Worm (Caenorhabditis elegans): ENCODE results near the gene ZK673.4.

The ZK673.4 gene

DNA sequence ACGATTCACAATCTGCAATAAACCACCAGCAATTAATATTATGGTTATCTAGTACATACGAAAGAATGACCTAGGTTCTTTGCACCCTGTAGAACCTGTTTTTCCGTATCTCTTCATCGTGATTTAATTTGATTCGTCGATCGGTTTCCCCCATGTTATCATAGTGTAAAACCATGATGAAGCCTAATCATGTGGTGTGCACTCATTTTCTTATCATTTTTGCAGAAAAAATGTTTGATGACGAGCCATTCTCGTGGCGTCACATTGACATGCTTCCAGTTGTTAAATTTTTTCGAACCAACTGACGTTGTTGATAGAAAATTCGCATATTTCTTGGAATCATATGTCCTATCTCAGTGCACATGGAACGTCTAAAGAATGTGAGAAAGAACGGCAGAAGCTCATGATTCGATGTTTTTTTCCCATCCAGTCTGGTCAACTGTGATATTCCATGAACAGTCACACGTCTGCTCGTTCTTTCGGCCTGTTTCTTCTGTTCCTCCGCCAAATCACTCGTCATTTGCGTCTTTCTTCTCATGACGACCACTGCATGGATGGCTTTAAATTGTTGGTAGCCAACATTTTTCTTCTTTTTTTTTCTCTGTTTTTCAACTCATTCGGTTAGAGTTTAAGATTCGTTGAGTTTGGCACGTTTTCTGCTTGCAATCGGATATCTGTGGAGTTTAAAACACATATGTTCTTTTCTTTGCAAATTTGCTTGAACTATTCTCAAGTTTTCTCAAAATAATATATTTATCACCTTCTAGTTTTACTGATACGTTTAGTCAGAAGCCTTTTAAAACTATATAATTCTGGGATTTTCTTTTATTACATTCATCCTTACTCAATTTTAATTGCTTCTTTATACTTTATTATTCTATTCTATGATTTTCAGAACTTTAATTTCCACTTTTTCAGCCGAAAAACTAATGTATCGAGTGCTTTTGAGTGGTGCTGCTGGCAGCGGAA lies 5.1 kb upstream of the ZK673.4 start, which contains the start of gene ZK673.2 (continued):
- TF ChIP-seq ceh-8 (GFP tag; optimal IDR thresholded peaks at IDR 0.05) (no peak), dpl-1 (GFP tag; optimal IDR thresholded peaks at IDR 0.05) (no peak), zag-1 (tag; optimal IDR thresholded peaks at IDR 0.05) (no peak), nhr-19 (GFP tag; conservative IDR thresholded peaks at IDR 0.05) (peak; percentile 45; the same call in 1 of the 2 replicates), lsy-2 (tag; optimal IDR thresholded peaks at IDR 0.05) (peak in 1 of 2 experiments; percentile 53), C16A3.4 (tag; optimal IDR thresholded peaks at IDR 0.05) (no peak), xbp-1 (tag; optimal IDR thresholded peaks at IDR 0.05) (no peak), elt-3 (tag; optimal IDR thresholded peaks at IDR 0.05) (peak in 4 of 6 experiments; percentile 22 to 92 (median 51)), ceh-88 (GFP tag; IDR thresholded peaks at IDR 0.05) (no peak; the same call in 1 of the 2 replicates), lin-14 (GFP tag; optimal IDR thresholded peaks at IDR 0.05) (peak; percentile 64), nhr-12 (tag; optimal IDR thresholded peaks at IDR 0.05) (no peak), tlp-1 (tag; optimal IDR thresholded peaks at IDR 0.05) (no peak), nhr-77 (tag; optimal IDR thresholded peaks at IDR 0.05) (no peak), ztf-4 (tag; optimal IDR thresholded peaks at IDR 0.05) (no peak), mdl-1 (tag; optimal IDR thresholded peaks at IDR 0.05) (peak in 1 of 2 experiments; percentile 64), rnt-1 (tag; optimal IDR thresholded peaks at IDR 0.05) (peak; percentile 3), mab-9 (GFP tag; IDR thresholded peaks at IDR 0.05) (no peak), irx-1 (tag; optimal IDR thresholded peaks at IDR 0.05) (no peak), nhr-90 (tag; optimal IDR thresholded peaks at IDR 0.05; ENCODE audit: poor library complexity) (peak; percentile 46), snpc-4 (tag; optimal IDR thresholded peaks at IDR 0.05) (no peak), dsc-1 (tag; optimal IDR thresholded peaks at IDR 0.05) (no peak), zip-4 (GFP tag; optimal IDR thresholded peaks at IDR 0.05) (no peak), lin-39 (tag; optimal IDR thresholded peaks at IDR 0.05) (no peak), nhr-20 (tag; optimal IDR thresholded peaks at IDR 0.05) (peak; percentile 67), swsn-7 (tag; optimal IDR thresholded peaks at IDR 0.05) (no peak), mep-1 (tag; optimal IDR thresholded peaks at IDR 0.05) (peak; percentile 38), ama-1 (optimal IDR thresholded peaks at IDR 0.05) (no peak), lir-3 (tag; optimal IDR thresholded peaks at IDR 0.05; ENCODE audit: poor library complexity) (no peak), C04F5.9 (tag; optimal IDR thresholded peaks at IDR 0.05) (no peak), nhr-11 (tag; optimal IDR thresholded peaks at IDR 0.05) (peak; percentile 32), nhr-76 (tag; optimal IDR thresholded peaks at IDR 0.05) (no peak), hlh-4 (tag; optimal IDR thresholded peaks at IDR 0.05) (no peak), nhr-28 (tag; optimal IDR thresholded peaks at IDR 0.05) (no peak), aha-1 (tag; optimal IDR thresholded peaks at IDR 0.05) (no peak)

- TF ChIP-seq pqm-1 (tag; optimal IDR thresholded peaks at IDR 0.05) (no peak), sox-4 (tag; optimal IDR thresholded peaks at IDR 0.05) (no peak), ama-1 (optimal IDR thresholded peaks at IDR 0.05) (no peak), grh-1 (GFP tag; IDR thresholded peaks at IDR 0.05) (no peak)
Measured at ce11 chrII:10449707-10450106, 3.0 kb upstream of the ZK673.4 start, which contains the start of gene lin-56. Gene lin-56, plus strand, starts transcription at chrII:10450007.

DNA sequence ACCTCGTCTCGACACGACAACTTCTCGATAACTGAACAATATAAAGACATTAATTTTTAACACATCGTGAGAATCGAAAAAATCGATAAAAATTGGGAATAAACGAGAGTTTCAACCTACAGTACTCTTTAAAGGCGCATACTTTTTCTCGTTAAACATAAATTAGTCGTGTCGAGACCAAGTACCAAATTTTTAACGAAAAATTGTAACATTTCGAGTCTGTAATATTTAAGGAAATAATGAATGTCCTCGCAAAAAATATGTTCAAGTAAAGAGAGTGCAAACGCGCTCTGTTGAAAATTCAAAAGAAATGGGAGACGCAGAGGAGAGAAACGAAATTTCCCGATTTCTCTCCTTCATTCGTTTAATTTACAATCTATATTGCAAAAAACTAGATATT lies 2.4 kb upstream of the ZK673.4 start:
- TF ChIP-seq aly-2 (tag; optimal IDR thresholded peaks at IDR 0.05): no peak
- TF ChIP-seq fkh-8 (tag; optimal IDR thresholded peaks at IDR 0.05): no peak
- TF ChIP-seq dpl-1 (GFP tag; optimal IDR thresholded peaks at IDR 0.05): no peak
- TF ChIP-seq tbx-2 (tag; optimal IDR thresholded peaks at IDR 0.05): peak; percentile 11
- no peak for TF ChIP-seq lin-15B (tag; optimal IDR thresholded peaks at IDR 0.05)
- no peak for TF ChIP-seq elt-3 (tag; optimal IDR thresholded peaks at IDR 0.05)
- TF ChIP-seq mep-1 (tag; optimal IDR thresholded peaks at IDR 0.05): no peak
- no peak for TF ChIP-seq mab-9 (GFP tag; IDR thresholded peaks at IDR 0.05)
- no peak for TF ChIP-seq hlh-17 (GFP tag; optimal IDR thresholded peaks at IDR 0.05; ENCODE audit: borderline replicate concordance)
- peak; percentile 35 for TF ChIP-seq nhr-90 (tag; optimal IDR thresholded peaks at IDR 0.05; ENCODE audit: poor library complexity)
- TF ChIP-seq efl-3 (GFP tag; optimal IDR thresholded peaks at IDR 0.05): no peak
- TF ChIP-seq pqm-1 (tag; optimal IDR thresholded peaks at IDR 0.05): no peak
- no peak for TF ChIP-seq pax-3 (tag; optimal IDR thresholded peaks at IDR 0.05)
- TF ChIP-seq egl-27 (tag; optimal IDR thresholded peaks at IDR 0.05): no peak
- peak; percentile 11 for TF ChIP-seq blmp-1 (tag; optimal IDR thresholded peaks at IDR 0.05)
- peak in 1 of 2 experiments; percentile 22 for TF ChIP-seq lin-35 (GFP tag; optimal IDR thresholded peaks at IDR 0.05)
- TF ChIP-seq snu-23 (GFP tag; optimal IDR thresholded peaks at IDR 0.05): peak; percentile 30
- no peak for TF ChIP-seq fkh-4 (tag; optimal IDR thresholded peaks at IDR 0.05; ENCODE audit: borderline replicate concordance)
